Fruit fly (Drosophila melanogaster) whole organism, embryonic: ENCODE data around the gene IKKbeta.

Experiments used
- Ada2b ChIP-seq: fragments of 200-800 bp; sonication (Bioruptor generic); IDR thresholded peaks from 2 replicates; pipeline ENCODE4 v1.3.6; 2022; ENCODE audit warnings: missing biosample characterization, missing genetic modification characterization
- Asciz ChIP-seq: fragments of 200-800 bp; sonication (Bioruptor generic); optimal IDR thresholded peaks from 2 replicates; lab custom pipeline; 2017; ENCODE audit warnings: missing biosample characterization, mild to moderate bottlenecking, missing genetic modification characterization, missing genetic modification reagents
- B-H1 ChIP-seq: fragments of 200-800 bp; sonication (Bioruptor generic); IDR thresholded peaks from 3 replicates; pipeline ENCODE4 v1.3.6; 2022; ENCODE audit warnings: missing biosample characterization, missing genetic modification characterization
- B-H2 ChIP-seq: fragments of 200-800 bp; sonication (Bioruptor generic); optimal IDR thresholded peaks from 2 replicates; lab custom pipeline; 2018; ENCODE audit warnings: missing biosample characterization, mild to moderate bottlenecking, missing genetic modification characterization
- CG11085 ChIP-seq: fragments of 200-800 bp; sonication (Bioruptor generic); IDR thresholded peaks from 2 replicates; pipeline ENCODE4 v1.3.6; 2022; ENCODE audit warnings: missing biosample characterization, missing genetic modification characterization
- CG11456 ChIP-seq: fragments of 200-800 bp; sonication (Bioruptor generic); IDR thresholded peaks from 3 replicates; pipeline ENCODE4 v1.3.6; 2022; ENCODE audit warnings: missing biosample characterization, missing genetic modification characterization
- CG11504 ChIP-seq: fragments of 200-800 bp; sonication (Bioruptor generic); optimal IDR thresholded peaks from 3 replicates; lab custom pipeline; 2019; ENCODE audit warnings: missing biosample characterization, mild to moderate bottlenecking, missing genetic modification characterization, moderate library complexity
- CG14441 ChIP-seq: fragments of 200-800 bp; sonication (Bioruptor generic); IDR thresholded peaks from 2 replicates; pipeline ENCODE4 v1.3.6; 2022; ENCODE audit warnings: missing biosample characterization, missing genetic modification characterization
- CG1529 ChIP-seq: fragments of 200-800 bp; sonication (Bioruptor generic); optimal IDR thresholded peaks from 3 replicates; lab custom pipeline; 2018; ENCODE audit warnings: missing biosample characterization, missing genetic modification characterization
- CG1647 ChIP-seq: fragments of 200-800 bp; sonication (Bioruptor generic); optimal IDR thresholded peaks from 3 replicates; lab custom pipeline; 2016; ENCODE audit warnings: missing biosample characterization, missing genetic modification characterization
- CG16815 ChIP-seq: fragments of 200-800 bp; sonication (Bioruptor generic); optimal IDR thresholded peaks from 3 replicates; lab custom pipeline; 2017; ENCODE audit warnings: missing biosample characterization, mild to moderate bottlenecking, missing genetic modification characterization
- CG18476 ChIP-seq: fragments of 200-800 bp; sonication (Bioruptor generic); optimal IDR thresholded peaks from 2 replicates; lab custom pipeline; 2016; ENCODE audit warnings: missing biosample characterization, mild to moderate bottlenecking, missing genetic modification characterization
- CG2678 ChIP-seq: fragments of 200-800 bp; sonication (Bioruptor generic); optimal IDR thresholded peaks from 3 replicates; lab custom pipeline; 2019; ENCODE audit warnings: missing biosample characterization, mild to moderate bottlenecking, missing genetic modification characterization, moderate library complexity
- CG2712 ChIP-seq: fragments of 200-800 bp; optimal IDR thresholded peaks from 3 replicates; lab custom pipeline; 2019; ENCODE audit warnings: missing biosample characterization, mild to moderate bottlenecking, missing genetic modification characterization, moderate library complexity
- CG32772 ChIP-seq: fragments of 200-800 bp; sonication (Bioruptor generic); IDR thresholded peaks from 2 replicates; pipeline ENCODE4 v1.3.6; 2022; ENCODE audit warnings: missing biosample characterization, missing genetic modification characterization
- CG43689 ChIP-seq: fragments of 200-800 bp; sonication (Bioruptor generic); IDR thresholded peaks from 2 replicates; pipeline ENCODE4 v1.3.6; 2022; ENCODE audit warnings: missing biosample characterization, missing genetic modification characterization
- CG5953 ChIP-seq: fragments of 200-800 bp; sonication (Bioruptor generic); IDR thresholded peaks from 2 replicates; pipeline ENCODE4 v1.3.6; 2022; ENCODE audit warnings: missing biosample characterization, missing genetic modification characterization
- CG9876 ChIP-seq: fragments of 200-800 bp; sonication (Bioruptor generic); optimal IDR thresholded peaks from 2 replicates; lab custom pipeline; 2016; ENCODE audit warnings: missing biosample characterization, missing genetic modification characterization
- Camta ChIP-seq: fragments of 200-800 bp; sonication (Bioruptor generic); optimal IDR thresholded peaks from 2 replicates; lab custom pipeline; 2016; ENCODE audit warnings: missing biosample characterization, missing genetic modification characterization
- D19A ChIP-seq: fragments of 200-800 bp; optimal IDR thresholded peaks from 3 replicates; lab custom pipeline; 2019; ENCODE audit warnings: missing biosample characterization, mild to moderate bottlenecking, missing genetic modification characterization, moderate library complexity
- Doc2 ChIP-seq: fragments of 200-800 bp; sonication (Bioruptor generic); IDR thresholded peaks from 2 replicates; pipeline ENCODE4 v1.3.6; 2022; ENCODE audit warnings: missing biosample characterization, missing genetic modification characterization
- E2f1 ChIP-seq: fragments of 200-800 bp; sonication (Bioruptor generic); IDR thresholded peaks from 2 replicates; pipeline ENCODE4 v1.3.6; 2022; ENCODE audit warnings: missing biosample characterization, missing genetic modification characterization
- Fer2 ChIP-seq: fragments of 200-800 bp; sonication (Bioruptor generic); optimal IDR thresholded peaks from 2 replicates; lab custom pipeline; 2018; ENCODE audit warnings: missing biosample characterization, mild to moderate bottlenecking, missing genetic modification characterization, moderate library complexity
- HmgZ ChIP-seq: fragments of 200-800 bp; sonication (Bioruptor generic); optimal IDR thresholded peaks from 2 replicates; lab custom pipeline; 2018; ENCODE audit warnings: missing biosample characterization, mild to moderate bottlenecking, missing genetic modification characterization
- Hr39 ChIP-seq: fragments of >200 bp; optimal IDR thresholded peaks from 2 replicates; lab custom pipeline; 2017
- Pdp1 ChIP-seq, 2 experiments: fragments of 200-800 bp; sonication (Bioruptor generic); optimal IDR thresholded peaks; 3 replicates each; lab custom pipeline; 2016; ENCODE audit warnings: missing biosample characterization in 2 of 2, missing genetic modification characterization in 2 of 2, mild to moderate bottlenecking in 1 of 2, moderate library complexity in 1 of 2
- Usf ChIP-seq: fragments of 200-800 bp; sonication (Bioruptor generic); optimal IDR thresholded peaks from 2 replicates; lab custom pipeline; 2017; ENCODE audit warnings: missing genotype, missing biosample characterization, missing genetic modification characterization
- YL-1 ChIP-seq: fragments of 200-800 bp; sonication (Bioruptor generic); optimal IDR thresholded peaks from 3 replicates; lab custom pipeline; 2017; ENCODE audit warnings: missing biosample characterization, mild to moderate bottlenecking, missing genetic modification characterization
- cad ChIP-seq: fragments of >200 bp; optimal IDR thresholded peaks from 2 replicates; lab custom pipeline; 2017; ENCODE audit warnings: missing biosample characterization, missing genetic modification characterization
- chif ChIP-seq, 2 experiments: fragments of 200-800 bp; sonication (Bioruptor generic); optimal IDR thresholded peaks; 3 replicates each; lab custom pipeline; 2016; ENCODE audit warnings: missing biosample characterization in 2 of 2, missing genetic modification characterization in 2 of 2
- dimm ChIP-seq: fragments of 200-800 bp; sonication (Bioruptor generic); IDR thresholded peaks from 2 replicates; pipeline ENCODE4 v1.3.6; 2022; ENCODE audit warnings: missing biosample characterization, missing genetic modification characterization
- dm ChIP-seq: fragments of 200-800 bp; sonication (Bioruptor generic); optimal IDR thresholded peaks from 3 replicates; lab custom pipeline; 2016; ENCODE audit warnings: missing biosample characterization, missing genetic modification characterization
- dmrt11E ChIP-seq: fragments of 200-800 bp; sonication (Bioruptor generic); optimal IDR thresholded peaks from 3 replicates; lab custom pipeline; 2018; ENCODE audit warnings: missing biosample characterization, mild to moderate bottlenecking, missing genetic modification characterization, moderate library complexity
- eve ChIP-seq, 2 experiments: fragments of >200 bp; optimal IDR thresholded peaks; 2 replicates each; lab custom pipeline; 2017; ENCODE audit warnings: missing biosample characterization in 2 of 2, missing genetic modification characterization in 2 of 2
- fd3F ChIP-seq: fragments of 200-800 bp; sonication (Bioruptor generic); optimal IDR thresholded peaks from 2 replicates; lab custom pipeline; 2018; ENCODE audit warnings: missing biosample characterization, mild to moderate bottlenecking, missing genetic modification characterization, moderate library complexity
- fd64A ChIP-seq: fragments of 200-800 bp; sonication (Bioruptor generic); optimal IDR thresholded peaks from 3 replicates; lab custom pipeline; 2018; ENCODE audit warnings: missing biosample characterization, mild to moderate bottlenecking, missing genetic modification characterization
- fd96Cb ChIP-seq: fragments of 200-800 bp; sonication (Bioruptor generic); optimal IDR thresholded peaks from 2 replicates; lab custom pipeline; 2018; ENCODE audit warnings: missing biosample characterization, mild to moderate bottlenecking, missing genetic modification characterization, moderate library complexity
- hb ChIP-seq: fragments of 200-800 bp; sonication (Bioruptor generic); IDR thresholded peaks from 3 replicates; pipeline ENCODE4 v1.3.6; 2022; ENCODE audit warnings: missing biosample characterization, missing genetic modification characterization; ENCODE audit not compliant: partially characterized antibody
- her ChIP-seq: fragments of 200-800 bp; sonication (Bioruptor generic); optimal IDR thresholded peaks from 2 replicates; lab custom pipeline; 2016; ENCODE audit warnings: missing biosample characterization, missing genetic modification characterization
- hth ChIP-seq: fragments of >200 bp; optimal IDR thresholded peaks from 2 replicates; lab custom pipeline; 2017; ENCODE audit warnings: inconsistent platforms
- jing ChIP-seq: fragments of 200-800 bp; sonication (Bioruptor generic); optimal IDR thresholded peaks from 2 replicates; lab custom pipeline; 2018; ENCODE audit warnings: missing biosample characterization, mild to moderate bottlenecking, missing genetic modification characterization
- lmd ChIP-seq: fragments of 200-800 bp; sonication (Bioruptor generic); IDR thresholded peaks from 2 replicates; pipeline ENCODE4 v1.3.6; 2022; ENCODE audit warnings: missing biosample characterization, missing genetic modification characterization
- lola ChIP-seq, 3 experiments: fragments of >200 bp in 2 of 3; fragments of 200-800 bp in 1 of 3; sonication (Bioruptor generic) in 1 of 3; optimal IDR thresholded peaks; 2 replicates each; lab custom pipeline; 2017 to 2019; ENCODE audit warnings: missing biosample characterization in 3 of 3, missing genetic modification characterization in 3 of 3, mild to moderate bottlenecking in 1 of 3, moderate library complexity in 1 of 3
- maf-S ChIP-seq: fragments of 200-800 bp; sonication (Bioruptor generic); optimal IDR thresholded peaks from 2 replicates; lab custom pipeline; 2016; ENCODE audit warnings: missing biosample characterization, missing genetic modification characterization
- ranshi ChIP-seq: fragments of 200-800 bp; sonication (Bioruptor generic); IDR thresholded peaks from 2 replicates; pipeline ENCODE4 v1.3.6; 2022; ENCODE audit warnings: missing biosample characterization, missing genetic modification characterization
- ro ChIP-seq: fragments of 200-800 bp; sonication (Bioruptor generic); IDR thresholded peaks from 2 replicates; pipeline ENCODE4 v1.3.6; 2022; ENCODE audit warnings: missing biosample characterization, missing genetic modification characterization
- sob ChIP-seq: fragments of 200-800 bp; sonication (Bioruptor generic); IDR thresholded peaks from 2 replicates; pipeline ENCODE4 v1.3.6; 2022; ENCODE audit warnings: missing biosample characterization, missing genetic modification characterization
- toy ChIP-seq: fragments of 200-800 bp; sonication (Bioruptor generic); IDR thresholded peaks from 2 replicates; pipeline ENCODE4 v1.3.6; 2022; ENCODE audit warnings: missing biosample characterization, missing genetic modification characterization
- twi ChIP-seq: fragments of 200-800 bp; optimal IDR thresholded peaks from 2 replicates; lab custom pipeline; 2019; ENCODE audit warnings: missing biosample characterization, mild to moderate bottlenecking, missing genetic modification characterization, moderate library complexity
- tx ChIP-seq: fragments of 200-800 bp; sonication (Bioruptor generic); optimal IDR thresholded peaks from 2 replicates; lab custom pipeline; 2016; ENCODE audit warnings: missing biosample characterization, missing genetic modification characterization

The IKKbeta gene

dm6 chr3R:16098333-16099267 is 49.4 kb upstream of the IKKbeta start, which contains the start of the genes Mhcl and Akt (continued):
- TF ChIP-seq jing (GFP tag; lab: Kevin White, UChicago) (no peak), E2f1 (GFP tag; lab: Robert Waterston, UW) (no peak), fd3F (GFP tag; lab: Kevin White, UChicago) (no peak), eve (GFP tag; optimal IDR thresholded peaks at IDR 0.05; lab: Kevin White, UChicago) (no peak), CG14441 (no peak), CG1647 (GFP tag; lab: Kevin White, UChicago) (no peak), CG32772 (GFP tag; lab: Robert Waterston, UW) (no peak; the same call in 1 of the 2 replicates), Camta (GFP tag; lab: Kevin White, UChicago) (no peak), chif (GFP tag; optimal IDR thresholded peaks at IDR 0.05; lab: Kevin White, UChicago) (no peak), lmd (0 out of 2 replicates have a peak, but pooled peaks have one; percentile 8), Pdp1 (GFP tag; optimal IDR thresholded peaks at IDR 0.05; lab: Kevin White, UChicago) (peak; percentile 26 to 48), her (GFP tag; lab: Kevin White, UChicago) (no peak), sob (no peak), Usf (no peak), hth (no peak), CG11456 (no peak), toy (no peak), HmgZ (no peak), CG43689 (GFP tag; lab: Robert Waterston, UW) (no peak), fd64A (GFP tag; lab: Kevin White, UChicago) (peak; percentile 9), Hr39 (no peak), dmrt11E (peak; percentile 12), Asciz (GFP tag; lab: Kevin White, UChicago) (no peak), CG2678 (tag; lab: Kevin White, UChicago) (peak; percentile 15), ro (GFP tag; lab: Robert Waterston, UW) (no peak), CG9876 (GFP tag; lab: Kevin White, UChicago) (peak; percentile 15), dimm (GFP tag; lab: Robert Waterston, UW) (no peak), ranshi (no peak), Doc2 (GFP tag; lab: Robert Waterston, UW) (no peak), B-H1 (no peak), CG11504 (peak; percentile 6), D19A (peak; percentile 5), tx (GFP tag; lab: Kevin White, UChicago) (no peak), fd96Cb (tag; lab: Kevin White, UChicago) (no peak), CG11085 (GFP tag; lab: Robert Waterston, UW) (no peak), lola (GFP tag; optimal IDR thresholded peaks at IDR 0.05; lab: Kevin White, UChicago) (no peak), Fer2 (tag; lab: Kevin White, UChicago) (peak; percentile 13), maf-S (no peak), YL-1 (GFP tag; lab: Kevin White, UChicago) (no peak), CG5953 (GFP tag; lab: Robert Waterston, UW) (no peak), CG2712 (tag; lab: Kevin White, UChicago) (peak; percentile 42), cad (GFP tag; lab: Kevin White, UChicago) (no peak), hb (GFP tag; lab: Robert Waterston, UW) (peak; percentile 65; the same call in 1 of the 3 replicates), B-H2 (GFP tag; lab: Kevin White, UChicago) (no peak), dm (GFP tag; lab: Kevin White, UChicago) (no peak), CG16815 (GFP tag; lab: Kevin White, UChicago) (no peak), Ada2b (GFP tag; lab: Robert Waterston, UW) (no peak), CG1529 (GFP tag; lab: Kevin White, UChicago) (no peak), twi (tag; lab: Kevin White, UChicago) (no peak), CG18476 (GFP tag; lab: Kevin White, UChicago) (no peak)
